Worm (Caenorhabditis elegans) whole organism, L2 larva: Measurements from ENCODE around the gene ift-43.

Experiments used
- C34F6.9 ChIP-seq: fragments of 150-350 bp; optimal IDR thresholded peaks from 2 replicates; lab custom pipeline; 2014; ENCODE audit warnings: missing biosample characterization, missing genetic modification characterization
- F13H6.1 ChIP-seq: sonication (generic microtip); optimal IDR thresholded peaks from 2 replicates; lab custom pipeline; 2016; ENCODE audit warnings: missing genetic modification characterization, missing compliant biosample characterization
- R02D3.7 ChIP-seq: fragments of 150-350 bp; optimal IDR thresholded peaks from 2 replicates; lab custom pipeline; 2014; ENCODE audit warnings: missing biosample characterization, missing genetic modification characterization
- Y55F3AM.14 ChIP-seq: fragments of 200-800 bp; sonication (Bioruptor generic); optimal IDR thresholded peaks from 2 replicates; lab custom pipeline; 2018; ENCODE audit warnings: mild to moderate bottlenecking, missing genetic modification characterization, missing compliant biosample characterization
- ZK546.5 ChIP-seq: sonication (generic microtip); optimal IDR thresholded peaks from 2 replicates; lab custom pipeline; 2017; ENCODE audit warnings: missing biosample characterization, missing genetic modification characterization
- alr-1 ChIP-seq: fragments of 150-350 bp; optimal IDR thresholded peaks from 2 replicates; lab custom pipeline; 2014; ENCODE audit warnings: missing biosample characterization, missing genetic modification characterization
- aly-2 ChIP-seq: fragments of 150-350 bp; optimal IDR thresholded peaks from 2 replicates; lab custom pipeline; 2014; ENCODE audit warnings: missing biosample characterization, missing genetic modification characterization
- ama-1 ChIP-seq: fragments of 150-350 bp; optimal IDR thresholded peaks from 2 replicates; lab custom pipeline; 2018; ENCODE audit warnings: inconsistent platforms
- blmp-1 ChIP-seq: sonication (generic microtip); optimal IDR thresholded peaks from 2 replicates; lab custom pipeline; 2017; ENCODE audit warnings: missing genetic modification characterization, mild to moderate bottlenecking, missing compliant biosample characterization, antibody characterized with exemption, moderate library complexity; ENCODE audit not compliant: insufficient read depth
- ceh-16 ChIP-seq: fragments of 150-350 bp; optimal IDR thresholded peaks from 2 replicates; lab custom pipeline; 2014; ENCODE audit warnings: missing biosample characterization, missing genetic modification characterization
- ceh-82 ChIP-seq: fragments of 150-350 bp; optimal IDR thresholded peaks from 2 replicates; lab custom pipeline; 2014; ENCODE audit warnings: missing biosample characterization, missing genetic modification characterization
- crh-2 ChIP-seq: sonication (generic microtip); optimal IDR thresholded peaks from 2 replicates; lab custom pipeline; 2017; ENCODE audit warnings: missing biosample characterization, missing genetic modification characterization
- dmd-4 ChIP-seq: sonication (generic microtip); optimal IDR thresholded peaks from 2 replicates; lab custom pipeline; 2017; ENCODE audit warnings: missing biosample characterization, missing genetic modification characterization
- egl-27 ChIP-seq: sonication (generic microtip); optimal IDR thresholded peaks from 3 replicates; lab custom pipeline; 2017; ENCODE audit warnings: missing biosample characterization, missing genetic modification reagents, missing genetic modification characterization
- elt-1 ChIP-seq: fragments of 150-350 bp; optimal IDR thresholded peaks from 2 replicates; lab custom pipeline; 2014; ENCODE audit warnings: missing biosample characterization, missing genetic modification characterization
- elt-3 ChIP-seq: sonication (generic microtip); optimal IDR thresholded peaks from 2 replicates; lab custom pipeline; 2017; ENCODE audit warnings: missing biosample characterization, missing genetic modification characterization
- fos-1 ChIP-seq: fragments of 150-350 bp; optimal IDR thresholded peaks from 2 replicates; lab custom pipeline; 2014; ENCODE audit warnings: missing biosample characterization, missing genetic modification characterization
- gmeb-1 ChIP-seq: fragments of 150-350 bp; optimal IDR thresholded peaks from 2 replicates; lab custom pipeline; 2014; ENCODE audit warnings: missing biosample characterization, missing genetic modification characterization
- lin-11 ChIP-seq: fragments of 150-350 bp; sonication (generic microtip); optimal IDR thresholded peaks from 2 replicates; lab custom pipeline; 2014; ENCODE audit warnings: missing biosample characterization, missing genetic modification characterization, inconsistent platforms, mixed read lengths
- lin-13 ChIP-seq: fragments of 150-350 bp; optimal IDR thresholded peaks from 2 replicates; lab custom pipeline; 2014; ENCODE audit warnings: missing biosample characterization, missing genetic modification reagents, missing genetic modification characterization
- lin-39 ChIP-seq: fragments of 150-350 bp; optimal IDR thresholded peaks from 2 replicates; lab custom pipeline; 2014; ENCODE audit warnings: missing biosample characterization, missing genetic modification reagents, missing genetic modification characterization
- lsy-2 ChIP-seq, 2 experiments: fragments of 150-350 bp in 1 of 2; sonication (generic microtip) in 1 of 2; optimal IDR thresholded peaks; 2 replicates each; lab custom pipeline; 2014 to 2017; ENCODE audit warnings: missing biosample characterization in 2 of 2, missing genetic modification characterization in 2 of 2
- mab-5 ChIP-seq: fragments of 150-350 bp; optimal IDR thresholded peaks from 2 replicates; lab custom pipeline; 2014; ENCODE audit warnings: missing biosample characterization, missing genetic modification characterization
- mbf-1 ChIP-seq: sonication (generic microtip); optimal IDR thresholded peaks from 2 replicates; lab custom pipeline; 2017; ENCODE audit warnings: missing biosample characterization, missing genetic modification characterization
- mdl-1 ChIP-seq, 2 experiments: fragments of 150-350 bp in 1 of 2; sonication (generic microtip) in 1 of 2; optimal IDR thresholded peaks; 2 replicates each; lab custom pipeline; 2017; ENCODE audit warnings: missing biosample characterization in 2 of 2, missing genetic modification characterization in 2 of 2
- nhr-10 ChIP-seq: sonication (generic microtip); optimal IDR thresholded peaks from 2 replicates; lab custom pipeline; 2017; ENCODE audit warnings: missing biosample characterization, missing genetic modification characterization
- nhr-11 ChIP-seq: fragments of 150-350 bp; optimal IDR thresholded peaks from 2 replicates; lab custom pipeline; 2014; ENCODE audit warnings: missing biosample characterization, missing genetic modification characterization
- nhr-12 ChIP-seq: fragments of 150-350 bp; optimal IDR thresholded peaks from 2 replicates; lab custom pipeline; 2014; ENCODE audit warnings: missing biosample characterization, missing genetic modification characterization
- nhr-129 ChIP-seq: fragments of 150-350 bp; optimal IDR thresholded peaks from 2 replicates; lab custom pipeline; 2014; ENCODE audit warnings: missing biosample characterization, missing genetic modification characterization
- nhr-21 ChIP-seq: fragments of 150-350 bp; optimal IDR thresholded peaks from 2 replicates; lab custom pipeline; 2014; ENCODE audit warnings: missing biosample characterization, missing genetic modification characterization
- nhr-23 ChIP-seq: fragments of 150-350 bp; optimal IDR thresholded peaks from 2 replicates; lab custom pipeline; 2014; ENCODE audit warnings: missing biosample characterization, missing genetic modification reagents, missing genetic modification characterization
- nhr-237 ChIP-seq: fragments of 150-350 bp; optimal IDR thresholded peaks from 2 replicates; lab custom pipeline; 2014; ENCODE audit warnings: missing biosample characterization, missing genetic modification characterization
- nhr-25 ChIP-seq: fragments of 150-350 bp; sonication (generic microtip); optimal IDR thresholded peaks from 3 replicates; lab custom pipeline; 2014; ENCODE audit warnings: missing biosample characterization, missing genetic modification characterization
- nhr-6 ChIP-seq: fragments of 150-350 bp; optimal IDR thresholded peaks from 2 replicates; lab custom pipeline; 2014; ENCODE audit warnings: missing biosample characterization, missing genetic modification characterization
- nhr-77 ChIP-seq: fragments of 150-350 bp; optimal IDR thresholded peaks from 2 replicates; lab custom pipeline; 2014; ENCODE audit warnings: missing biosample characterization, missing genetic modification characterization
- peb-1 ChIP-seq: fragments of 150-350 bp; optimal IDR thresholded peaks from 2 replicates; lab custom pipeline; 2014; ENCODE audit warnings: missing biosample characterization, missing genetic modification characterization
- sem-4 ChIP-seq: fragments of 150-350 bp; optimal IDR thresholded peaks from 2 replicates; lab custom pipeline; 2014; ENCODE audit warnings: missing biosample characterization, missing genetic modification reagents, missing genetic modification characterization
- skn-1 ChIP-seq: sonication (generic microtip); optimal IDR thresholded peaks from 2 replicates; lab custom pipeline; 2017; ENCODE audit warnings: missing biosample characterization, missing genetic modification characterization
- sma-3 ChIP-seq: sonication (generic microtip); optimal IDR thresholded peaks from 2 replicates; lab custom pipeline; 2016; ENCODE audit warnings: missing genetic modification reagents, missing genetic modification characterization, missing compliant biosample characterization
- sma-9 ChIP-seq, 2 experiments: fragments of 150-350 bp in 1 of 2; sonication (generic microtip) in 1 of 2; optimal IDR thresholded peaks; 2 replicates each; lab custom pipeline; 2014 to 2016; ENCODE audit warnings: missing genetic modification characterization in 2 of 2, mild to moderate bottlenecking in 1 of 2, missing biosample characterization in 1 of 2, missing compliant biosample characterization in 1 of 2, missing genetic modification reagents in 1 of 2, moderate library complexity in 1 of 2
- snpc-4 ChIP-seq: fragments of 150-350 bp; optimal IDR thresholded peaks from 2 replicates; lab custom pipeline; 2014; ENCODE audit warnings: missing biosample characterization, missing genetic modification characterization
- unc-39 ChIP-seq: fragments of 150-350 bp; optimal IDR thresholded peaks from 2 replicates; lab custom pipeline; 2014; ENCODE audit warnings: missing biosample characterization, missing genetic modification characterization
- unc-55 ChIP-seq: fragments of 150-350 bp; sonication (generic microtip); optimal IDR thresholded peaks from 3 replicates; lab custom pipeline; 2014; ENCODE audit warnings: missing biosample characterization, missing genetic modification reagents, missing genetic modification characterization
- unc-62 ChIP-seq: fragments of 150-350 bp; optimal IDR thresholded peaks from 2 replicates; lab custom pipeline; 2014; ENCODE audit warnings: missing biosample characterization, missing genetic modification reagents, missing genetic modification characterization
- zag-1 ChIP-seq: fragments of 150-350 bp; optimal IDR thresholded peaks from 2 replicates; lab custom pipeline; 2014; ENCODE audit warnings: missing biosample characterization, missing genetic modification characterization
- ztf-1 ChIP-seq: fragments of 200-800 bp; sonication (Bioruptor generic); conservative IDR thresholded peaks from 2 replicates; pipeline ENCODE4 v1.3.6; 2022; ENCODE audit warnings: missing genetic modification characterization, missing compliant biosample characterization
- ztf-11 ChIP-seq: sonication (generic microtip); optimal IDR thresholded peaks from 2 replicates; lab custom pipeline; 2017; ENCODE audit warnings: missing biosample characterization, missing genetic modification characterization
- ztf-4 ChIP-seq: fragments of 150-350 bp; optimal IDR thresholded peaks from 2 replicates; lab custom pipeline; 2014; ENCODE audit warnings: missing biosample characterization, missing genetic modification characterization

The ift-43 gene

ce11 chrII:5660736-5661734 is at the start of gene ift-43, which contains the start of gene mdt-26:
TSS of gene ift-43 (minus strand) at chrII:5660786.
TSS of gene mdt-26 (plus strand) at chrII:5661181.
- TF ChIP-seq sma-9 (GFP tag; optimal IDR thresholded peaks at IDR 0.05; lab: Kevin White, UChicago) (peak; percentile 75), sma-9 (tag; optimal IDR thresholded peaks at IDR 0.05; lab: Kevin White, UChicago) (no peak), fos-1 (tag; lab: Kevin White, UChicago) (peak; percentile 53), unc-55 (GFP tag; lab: Kevin White, UChicago) (peak; percentile 78), alr-1 (no peak), crh-2 (peak; percentile 80), nhr-21 (peak; percentile 78), ceh-82 (tag; lab: Kevin White, UChicago) (peak; percentile 9), ztf-1 (GFP tag; lab: Robert Waterston, UW) (no peak), lsy-2 (tag; optimal IDR thresholded peaks at IDR 0.05; lab: Kevin White, UChicago) (peak; percentile 78 to 88), lin-11 (tag; lab: Kevin White, UChicago) (peak; percentile 89), elt-1 (tag; lab: Kevin White, UChicago) (no peak), skn-1 (tag; lab: Kevin White, UChicago) (no peak), sma-3 (GFP tag; lab: Kevin White, UChicago) (peak; percentile 81), mab-5 (tag; lab: Kevin White, UChicago) (peak; percentile 34), unc-62 (GFP tag; lab: Kevin White, UChicago) (no peak), unc-39 (tag; lab: Kevin White, UChicago) (peak; percentile 8), nhr-10 (tag; lab: Kevin White, UChicago) (peak; percentile 72), ZK546.5 (peak; percentile 3), lin-39 (tag; lab: Kevin White, UChicago) (no peak), nhr-6 (tag; lab: Kevin White, UChicago) (peak; percentile 68), C34F6.9 (tag; lab: Kevin White, UChicago) (peak; percentile 50), mbf-1 (no peak), dmd-4 (tag; lab: Kevin White, UChicago) (no peak), nhr-12 (no peak), aly-2 (tag; lab: Kevin White, UChicago) (no peak), R02D3.7 (tag; lab: Kevin White, UChicago) (no peak), nhr-237 (tag; lab: Kevin White, UChicago) (peak; percentile 54), nhr-129 (peak; percentile 62), peb-1 (tag; lab: Kevin White, UChicago) (no peak), sem-4 (tag; lab: Kevin White, UChicago) (peak; percentile 67), ztf-11 (tag; lab: Kevin White, UChicago) (no peak), egl-27 (tag; lab: Kevin White, UChicago) (peak; percentile 81), snpc-4 (tag; lab: Kevin White, UChicago) (no peak), ceh-16 (tag; lab: Kevin White, UChicago) (peak; percentile 81), nhr-25 (tag; lab: Kevin White, UChicago) (peak; percentile 51), Y55F3AM.14 (GFP tag; lab: Kevin White, UChicago) (peak; percentile 6), nhr-23 (tag; lab: Kevin White, UChicago) (no peak), elt-3 (no peak), mdl-1 (tag; optimal IDR thresholded peaks at IDR 0.05; lab: Kevin White, UChicago) (peak; percentile 57 to 73), gmeb-1 (peak; percentile 57), nhr-77 (tag; lab: Kevin White, UChicago) (no peak), nhr-11 (tag; lab: Kevin White, UChicago) (no peak), ama-1 (lab: Kevin White, UChicago) (peak; percentile 100), F13H6.1 (tag; lab: Kevin White, UChicago) (peak; percentile 85), blmp-1 (tag; lab: Kevin White, UChicago) (peak; percentile 20), lin-13 (peak; percentile 81), zag-1 (tag; lab: Kevin White, UChicago) (peak; percentile 61), ztf-4 (tag; lab: Kevin White, UChicago) (peak; percentile 73)
